Worm (Caenorhabditis elegans) whole organism, L1 larva: ENCODE results near the gene T07A5.7.

Experiments
- C34B4.2 ChIP-seq: sonication (generic microtip); optimal IDR thresholded peaks from 2 replicates; lab custom pipeline; 2017; ENCODE audit warnings: mild to moderate bottlenecking, missing genetic modification characterization, missing compliant biosample characterization
- F16B12.6 ChIP-seq: fragments of 150-350 bp; optimal IDR thresholded peaks from 2 replicates; lab custom pipeline; 2014; ENCODE audit warnings: missing biosample characterization, missing genetic modification characterization
- aha-1 ChIP-seq: fragments of 150-350 bp; optimal IDR thresholded peaks from 2 replicates; lab custom pipeline; 2014; ENCODE audit warnings: missing biosample characterization, missing genetic modification characterization
- alr-1 ChIP-seq: fragments of 200-800 bp; sonication (Bioruptor generic); optimal IDR thresholded peaks from 2 replicates; lab custom pipeline; 2018; ENCODE audit warnings: borderline replicate concordance, mild to moderate bottlenecking, missing genetic modification characterization, missing compliant biosample characterization
- aly-2 ChIP-seq: fragments of 150-350 bp; optimal IDR thresholded peaks from 2 replicates; lab custom pipeline; 2014; ENCODE audit warnings: missing biosample characterization, missing genetic modification characterization
- blmp-1 ChIP-seq: fragments of 150-350 bp; optimal IDR thresholded peaks from 2 replicates; lab custom pipeline; 2014; ENCODE audit warnings: missing biosample characterization, missing genetic modification characterization
- ceh-8 ChIP-seq: fragments of 200-800 bp; sonication (Bioruptor generic); optimal IDR thresholded peaks from 2 replicates; lab custom pipeline; 2018; ENCODE audit warnings: mild to moderate bottlenecking, missing genetic modification characterization, moderate library complexity, missing compliant biosample characterization
- ceh-82 ChIP-seq, 3 experiments: fragments of 150-350 bp in 1 of 3; sonication (generic microtip) in 2 of 3; optimal IDR thresholded peaks; 2 replicates each; lab custom pipeline; 2014 to 2017; ENCODE audit warnings: missing biosample characterization in 3 of 3, missing genetic modification characterization in 3 of 3
- ces-1 ChIP-seq: fragments of 150-350 bp; optimal IDR thresholded peaks from 2 replicates; lab custom pipeline; 2014; ENCODE audit warnings: missing biosample characterization, missing genetic modification reagents, missing genetic modification characterization
- dpl-1 ChIP-seq, 3 experiments: fragments of 150-350 bp in 2 of 3; sonication (generic microtip) in 1 of 3; optimal IDR thresholded peaks; 2 replicates each; lab custom pipeline; 2014 to 2017; ENCODE audit warnings: missing biosample characterization in 3 of 3, missing genetic modification characterization in 3 of 3, missing genetic modification reagents in 3 of 3
- efl-1 ChIP-seq, 4 experiments: fragments of 150-350 bp; optimal IDR thresholded peaks in 3 of 4; peaks in 1 of 4; 1 replicate in 1 of 4; 2 replicates in 3 of 4; lab custom pipeline; 2014; ENCODE audit warnings: missing biosample characterization in 2 of 4, missing genetic modification characterization in 2 of 4, missing genetic modification reagents in 2 of 4
- efl-3 ChIP-seq: fragments of 200-800 bp; sonication (Bioruptor generic); optimal IDR thresholded peaks from 2 replicates; lab custom pipeline; 2018; ENCODE audit warnings: mild to moderate bottlenecking, missing genetic modification characterization, missing compliant biosample characterization
- egl-13 ChIP-seq: sonication (generic microtip); optimal IDR thresholded peaks from 2 replicates; lab custom pipeline; 2016; ENCODE audit warnings: missing genotype, missing genetic modification reagents, missing genetic modification characterization, missing compliant biosample characterization
- fkh-4 ChIP-seq: sonication (generic microtip); optimal IDR thresholded peaks from 2 replicates; lab custom pipeline; 2016; ENCODE audit warnings: missing compliant biosample characterization, missing genetic modification characterization, borderline replicate concordance
- fkh-8 ChIP-seq: sonication (generic microtip); optimal IDR thresholded peaks from 2 replicates; lab custom pipeline; 2016; ENCODE audit warnings: mild to moderate bottlenecking, missing genetic modification characterization, missing compliant biosample characterization
- fos-1 ChIP-seq: fragments of 150-350 bp; optimal IDR thresholded peaks from 2 replicates; lab custom pipeline; 2014; ENCODE audit warnings: missing biosample characterization, missing genetic modification characterization
- hlh-4 ChIP-seq: sonication (generic microtip); optimal IDR thresholded peaks from 2 replicates; lab custom pipeline; 2016; ENCODE audit warnings: mild to moderate bottlenecking, missing genetic modification characterization, missing compliant biosample characterization
- hpl-2 ChIP-seq: fragments of 150-350 bp; optimal IDR thresholded peaks from 2 replicates; lab custom pipeline; 2014; ENCODE audit warnings: missing biosample characterization, missing genetic modification reagents, missing genetic modification characterization
- irx-1 ChIP-seq: sonication (generic microtip); optimal IDR thresholded peaks from 2 replicates; lab custom pipeline; 2016; ENCODE audit warnings: missing genetic modification characterization, missing compliant biosample characterization
- lin-15B ChIP-seq: fragments of 150-350 bp; sonication (generic microtip); optimal IDR thresholded peaks from 3 replicates; lab custom pipeline; 2014; ENCODE audit warnings: missing biosample characterization, missing genetic modification characterization
- lin-35 ChIP-seq, 2 experiments: fragments of 150-350 bp; optimal IDR thresholded peaks; 2 replicates each; lab custom pipeline; 2014; ENCODE audit warnings: missing biosample characterization in 2 of 2, missing genetic modification characterization in 2 of 2, missing genetic modification reagents in 2 of 2
- lsy-2 ChIP-seq, 2 experiments: fragments of 150-350 bp; optimal IDR thresholded peaks; 2 replicates each; lab custom pipeline; 2014; ENCODE audit warnings: missing biosample characterization in 2 of 2, missing genetic modification characterization in 2 of 2
- mab-9 ChIP-seq: fragments of 200-800 bp; sonication (Bioruptor generic); IDR thresholded peaks from 2 replicates; pipeline ENCODE4 v1.3.6; 2022; ENCODE audit warnings: missing genetic modification reagents, missing genetic modification characterization, missing compliant biosample characterization
- nhr-11 ChIP-seq: fragments of 150-350 bp; optimal IDR thresholded peaks from 2 replicates; lab custom pipeline; 2014; ENCODE audit warnings: missing biosample characterization, missing genetic modification characterization
- nhr-12 ChIP-seq: sonication (generic microtip); optimal IDR thresholded peaks from 2 replicates; lab custom pipeline; 2017; ENCODE audit warnings: missing biosample characterization, missing genetic modification characterization
- nhr-237 ChIP-seq: fragments of 150-350 bp; optimal IDR thresholded peaks from 2 replicates; lab custom pipeline; 2014; ENCODE audit warnings: missing biosample characterization, missing genetic modification characterization
- nhr-28 ChIP-seq: fragments of 150-350 bp; optimal IDR thresholded peaks from 2 replicates; lab custom pipeline; 2014; ENCODE audit warnings: missing biosample characterization, missing genetic modification characterization
- nhr-47 ChIP-seq: sonication (generic microtip); optimal IDR thresholded peaks from 2 replicates; lab custom pipeline; 2016; ENCODE audit warnings: mild to moderate bottlenecking, missing genetic modification characterization, moderate library complexity, missing compliant biosample characterization
- nhr-71 ChIP-seq: sonication (generic microtip); optimal IDR thresholded peaks from 2 replicates; lab custom pipeline; 2016; ENCODE audit warnings: mild to moderate bottlenecking, missing genetic modification characterization, moderate library complexity, missing compliant biosample characterization
- nhr-76 ChIP-seq: sonication (generic microtip); optimal IDR thresholded peaks from 2 replicates; lab custom pipeline; 2017; ENCODE audit warnings: missing biosample characterization, missing genetic modification characterization
- nhr-84 ChIP-seq: sonication (generic microtip); optimal IDR thresholded peaks from 2 replicates; lab custom pipeline; 2017; ENCODE audit warnings: missing biosample characterization, missing genetic modification characterization
- nhr-90 ChIP-seq: sonication (generic microtip); optimal IDR thresholded peaks from 2 replicates; lab custom pipeline; 2016; ENCODE audit warnings: mild to moderate bottlenecking, missing genetic modification characterization, missing compliant biosample characterization; ENCODE audit not compliant: poor library complexity
- pag-3 ChIP-seq: sonication (generic microtip); optimal IDR thresholded peaks from 2 replicates; lab custom pipeline; 2017; ENCODE audit warnings: missing genetic modification characterization, mild to moderate bottlenecking, missing compliant biosample characterization, antibody characterized with exemption, borderline replicate concordance; ENCODE audit not compliant: insufficient read depth
- pax-3 ChIP-seq: fragments of 200-800 bp; sonication (Bioruptor generic); optimal IDR thresholded peaks from 2 replicates; lab custom pipeline; 2018; ENCODE audit warnings: mild to moderate bottlenecking, missing genetic modification characterization, moderate library complexity, missing compliant biosample characterization
- pqm-1 ChIP-seq: sonication (generic microtip); optimal IDR thresholded peaks from 3 replicates; lab custom pipeline; 2017; ENCODE audit warnings: missing biosample characterization, missing genetic modification characterization
- rnt-1 ChIP-seq: sonication (generic microtip); optimal IDR thresholded peaks from 2 replicates; lab custom pipeline; 2016; ENCODE audit warnings: mild to moderate bottlenecking, missing genetic modification characterization, moderate library complexity, missing compliant biosample characterization
- skn-1 ChIP-seq: fragments of 150-350 bp; optimal IDR thresholded peaks from 2 replicates; lab custom pipeline; 2014; ENCODE audit warnings: missing biosample characterization, missing genetic modification characterization
- sptf-1 ChIP-seq: fragments of 150-350 bp; optimal IDR thresholded peaks from 2 replicates; lab custom pipeline; 2014; ENCODE audit warnings: missing biosample characterization, missing genetic modification characterization
- tlp-1 ChIP-seq: fragments of 150-350 bp; optimal IDR thresholded peaks from 2 replicates; lab custom pipeline; 2014; ENCODE audit warnings: missing biosample characterization, missing genetic modification characterization
- unc-130 ChIP-seq: fragments of 150-350 bp; optimal IDR thresholded peaks from 2 replicates; lab custom pipeline; 2017; ENCODE audit warnings: missing biosample characterization, missing genetic modification characterization, inconsistent platforms
- unc-62 ChIP-seq: fragments of 150-350 bp; optimal IDR thresholded peaks from 2 replicates; lab custom pipeline; 2014; ENCODE audit warnings: missing biosample characterization, missing genetic modification reagents, missing genetic modification characterization
- unc-86 ChIP-seq: sonication (generic microtip); optimal IDR thresholded peaks from 2 replicates; lab custom pipeline; 2016; ENCODE audit warnings: missing genetic modification characterization, missing compliant biosample characterization
- unc-98 ChIP-seq: fragments of 200-800 bp; sonication (Bioruptor generic); IDR thresholded peaks from 2 replicates; pipeline ENCODE4 v1.3.6; 2022; ENCODE audit warnings: missing genetic modification characterization, missing compliant biosample characterization
- zag-1 ChIP-seq: fragments of 150-350 bp; optimal IDR thresholded peaks from 2 replicates; lab custom pipeline; 2014; ENCODE audit warnings: missing biosample characterization, missing genetic modification characterization
- ztf-11 ChIP-seq, 2 experiments: sonication (generic microtip); optimal IDR thresholded peaks; 2 replicates each; lab custom pipeline; 2016 to 2017; ENCODE audit warnings: missing genetic modification characterization in 2 of 2, missing biosample characterization in 1 of 2, missing compliant biosample characterization in 1 of 2

Gene T07A5.7

DNA sequence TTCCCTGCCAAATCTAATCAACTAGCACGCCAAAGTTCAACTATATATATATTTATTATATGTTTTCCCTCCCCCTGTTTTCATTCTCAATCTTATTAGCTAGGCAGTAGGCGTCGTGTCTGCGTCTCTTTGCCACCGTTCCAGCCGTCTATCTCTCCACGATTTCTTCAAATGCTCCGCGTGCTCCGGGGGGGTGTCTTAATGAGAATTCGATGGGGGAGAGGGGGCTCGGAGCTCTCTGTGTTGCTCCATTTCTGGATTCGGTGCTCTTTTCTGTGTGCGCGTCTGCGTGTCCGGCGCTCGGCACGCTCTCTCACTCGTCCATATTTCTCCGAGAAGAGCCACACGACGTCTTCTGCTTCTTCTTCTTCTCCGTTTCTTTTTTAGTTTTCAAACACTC lies 26.7 kb downstream of the T07A5.7 start (continued):
- no peak for TF ChIP-seq efl-3 (GFP tag; lab: Kevin White, UChicago)
- no peak for TF ChIP-seq nhr-90
- no peak for TF ChIP-seq fkh-4 (tag; lab: Kevin White, UChicago)
- no peak for TF ChIP-seq irx-1
- no peak for TF ChIP-seq nhr-237
- no peak for TF ChIP-seq unc-62 (GFP tag; lab: Kevin White, UChicago)
- TF ChIP-seq, all 84 proteins: peak for 32

DNA sequence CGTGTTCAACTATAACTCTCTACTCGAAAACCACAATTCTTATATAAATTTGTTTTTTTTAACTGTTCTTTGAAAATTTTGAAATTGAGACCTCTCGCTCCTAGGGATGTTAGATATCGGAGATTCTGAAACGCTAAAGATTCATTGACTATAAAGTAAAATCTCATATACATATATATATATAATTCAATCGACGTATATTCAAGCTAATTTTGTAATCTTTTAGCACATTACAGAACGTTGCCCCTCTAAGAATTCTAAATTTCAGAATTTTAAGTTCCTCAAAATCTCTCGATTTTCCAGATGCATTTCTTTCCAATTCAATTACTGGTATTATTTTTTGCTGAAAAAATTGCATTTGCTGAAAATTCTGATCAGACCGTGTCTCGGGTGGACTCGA lies 32.1 kb downstream of the T07A5.7 start, which contains the start of gene pad-2:
pad-2 (plus strand) TSS at position 301 of the 400 bp plus-strand sequence.
- TF ChIP-seq nhr-28 (tag; lab: Kevin White, UChicago) (no peak), F16B12.6 (tag; lab: Kevin White, UChicago) (no peak), blmp-1 (tag; lab: Kevin White, UChicago) (no peak)
- TF ChIP-seq, all 84 proteins: peak for 0

DNA sequence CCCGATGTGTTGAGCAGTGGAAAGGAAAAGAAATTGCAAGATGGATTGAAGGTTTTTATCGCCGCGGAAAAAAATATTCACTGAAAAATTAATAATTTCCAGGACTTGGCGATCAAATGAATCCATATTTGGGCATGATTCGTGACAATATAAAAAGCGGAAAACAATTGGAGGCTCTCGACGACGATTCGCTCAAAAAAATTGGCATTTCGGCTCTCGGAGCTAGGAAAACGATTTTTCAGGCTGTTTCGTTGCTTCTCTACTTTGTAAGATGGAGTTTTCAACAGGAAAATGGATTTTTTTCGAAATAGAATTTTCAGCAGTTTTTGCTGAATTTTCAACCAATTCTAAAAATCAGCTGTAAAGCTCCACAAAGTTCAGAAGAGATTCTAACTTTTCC lies 39.1 kb downstream of the T07A5.7 start:
- no peak for TF ChIP-seq unc-130 (tag; lab: Kevin White, UChicago)
- TF ChIP-seq hpl-2 (GFP tag; lab: Kevin White, UChicago) = no peak
- no peak for TF ChIP-seq nhr-11 (tag; lab: Kevin White, UChicago)
- no peak for TF ChIP-seq aha-1 (tag; lab: Kevin White, UChicago)
- TF ChIP-seq ces-1 (GFP tag; lab: Kevin White, UChicago) = no peak
- TF ChIP-seq efl-1 (optimal IDR thresholded peaks at IDR 0.05; lab: Kevin White, UChicago) = no peak
- peak in 1 of 2 experiments; percentile 70 for TF ChIP-seq efl-1 (GFP tag; optimal IDR thresholded peaks at IDR 0.05 in 1 of 2; lab: Kevin White, UChicago)
- no peak for TF ChIP-seq ceh-8 (GFP tag; lab: Kevin White, UChicago)

DNA sequence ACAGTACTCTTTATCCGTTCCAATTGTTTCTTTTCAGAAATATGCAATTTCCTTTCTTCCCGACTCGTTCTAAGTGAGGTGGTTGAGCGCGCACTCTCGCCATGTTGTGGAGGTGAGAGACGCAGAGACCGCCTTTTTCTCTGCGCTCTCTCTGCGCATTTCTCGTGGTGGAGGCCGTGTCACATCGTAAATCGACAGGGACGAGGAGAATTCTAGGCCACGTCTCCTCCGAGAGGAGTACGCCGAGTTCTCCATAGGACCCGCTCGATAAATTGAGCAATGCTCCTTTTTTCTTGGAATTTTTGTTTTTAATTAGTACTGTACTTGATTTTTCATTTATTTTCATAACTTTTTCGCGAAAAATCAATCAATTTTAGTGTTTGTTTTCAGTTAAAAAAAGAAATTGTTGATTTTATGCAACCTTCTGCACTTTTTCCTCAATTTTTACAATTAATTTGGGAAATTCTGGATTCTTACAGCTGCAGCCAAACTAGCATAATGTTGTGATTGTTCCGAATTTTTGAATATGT lies 40.1 kb downstream of the T07A5.7 start, which contains the start of gene cnk-1:
cnk-1 (plus strand) TSS at position 480 of the 530 bp plus-strand sequence.
- TF ChIP-seq nhr-84 (no peak), fkh-4 (tag; lab: Kevin White, UChicago) (peak; percentile 93), irx-1 (peak; percentile 86), fos-1 (tag; lab: Kevin White, UChicago) (no peak), nhr-76 (tag; lab: Kevin White, UChicago) (no peak), ces-1 (GFP tag; lab: Kevin White, UChicago) (no peak), nhr-90 (peak; percentile 93), nhr-12 (tag; lab: Kevin White, UChicago) (no peak), ztf-11 (tag; optimal IDR thresholded peaks at IDR 0.05; lab: Kevin White, UChicago) (peak in 1 of 2 experiments; percentile 90), efl-3 (GFP tag; lab: Kevin White, UChicago) (peak; percentile 7), hlh-4 (tag; lab: Kevin White, UChicago) (no peak), skn-1 (tag; lab: Kevin White, UChicago) (peak; percentile 16), egl-13 (tag; lab: Kevin White, UChicago) (peak; percentile 83), nhr-47 (tag; lab: Kevin White, UChicago) (peak; percentile 96), unc-86 (tag; lab: Kevin White, UChicago) (peak; percentile 87), pag-3 (tag; lab: Kevin White, UChicago) (no peak), pax-3 (tag; lab: Kevin White, UChicago) (peak; percentile 87), dpl-1 (GFP tag; optimal IDR thresholded peaks at IDR 0.05; lab: Kevin White, UChicago) (peak; percentile 57 to 71 (median 65)), F16B12.6 (tag; lab: Kevin White, UChicago) (peak; percentile 40), aha-1 (tag; lab: Kevin White, UChicago) (no peak), rnt-1 (tag; lab: Kevin White, UChicago) (peak; percentile 99), lin-15B (tag; lab: Kevin White, UChicago) (peak; percentile 83), mab-9 (peak; percentile 99), C34B4.2 (tag; lab: Kevin White, UChicago) (peak; percentile 20), lin-35 (GFP tag; optimal IDR thresholded peaks at IDR 0.05; lab: Kevin White, UChicago) (peak; percentile 63 to 77), pqm-1 (no peak), sptf-1 (tag; lab: Kevin White, UChicago) (no peak), ceh-82 (tag; optimal IDR thresholded peaks at IDR 0.05; lab: Kevin White, UChicago) (peak; percentile 32 to 56 (median 53)), alr-1 (tag; lab: Kevin White, UChicago) (no peak), zag-1 (tag; lab: Kevin White, UChicago) (no peak), tlp-1 (no peak), aly-2 (no peak), unc-98 (peak; percentile 99), fkh-8 (tag; lab: Kevin White, UChicago) (peak; percentile 87), lsy-2 (tag; optimal IDR thresholded peaks at IDR 0.05; lab: Kevin White, UChicago) (peak; percentile 66 to 68), nhr-71 (peak; percentile 93)
